Worm (Caenorhabditis elegans) whole organism, L4 larva: ENCODE measurements around the gene F11A10.5.

Source experiments
- F10B5.3 ChIP-seq: sonication (generic microtip); optimal IDR thresholded peaks from 2 replicates; lab custom pipeline; 2016; ENCODE audit warnings: mild to moderate bottlenecking, missing genetic modification characterization, missing compliant biosample characterization
- R02D3.7 ChIP-seq: fragments of 150-350 bp; sonication (generic microtip); optimal IDR thresholded peaks from 3 replicates; lab custom pipeline; 2014; ENCODE audit warnings: missing biosample characterization, missing genetic modification characterization
- aly-2 ChIP-seq: sonication (generic microtip); optimal IDR thresholded peaks from 2 replicates; lab custom pipeline; 2018; ENCODE audit warnings: missing biosample characterization, missing genetic modification characterization
- egl-43 ChIP-seq: fragments of 200-800 bp; sonication (Bioruptor generic); IDR thresholded peaks from 2 replicates; pipeline ENCODE4 v1.3.6; 2022; ENCODE audit warnings: missing genetic modification reagents, missing genetic modification characterization, missing compliant biosample characterization
- lin-15B ChIP-seq: fragments of 150-350 bp; sonication (generic microtip); optimal IDR thresholded peaks from 3 replicates; lab custom pipeline; 2014; ENCODE audit warnings: missing biosample characterization, missing genetic modification characterization
- nhr-28 ChIP-seq: fragments of 150-350 bp; optimal IDR thresholded peaks from 2 replicates; lab custom pipeline; 2014; ENCODE audit warnings: missing biosample characterization, missing genetic modification characterization
- nhr-77 ChIP-seq: fragments of 150-350 bp; optimal IDR thresholded peaks from 2 replicates; lab custom pipeline; 2014; ENCODE audit warnings: missing biosample characterization, missing genetic modification characterization
- pha-4 ChIP-seq, 2 experiments: fragments of 150-350 bp in 1 of 2; fragments of 200-800 bp in 1 of 2; sonication (Bioruptor generic) in 1 of 2; IDR thresholded peaks in 1 of 2; optimal IDR thresholded peaks in 1 of 2; 2 replicates each; pipeline versions ENCODE4 v1.3.6 to Lab custom; 2014 to 2022; ENCODE audit warnings: missing genetic modification characterization in 2 of 2, missing genetic modification reagents in 2 of 2, missing biosample characterization in 1 of 2, missing compliant biosample characterization in 1 of 2
- unc-62 ChIP-seq, 3 experiments: fragments of 150-350 bp in 1 of 3; sonication (generic microtip); optimal IDR thresholded peaks in 2 of 3; peaks in 1 of 3; 1 replicate in 1 of 3; 2 replicates in 2 of 3; lab custom pipeline; 2014 to 2017; ENCODE audit warnings: missing biosample characterization in 3 of 3, missing genetic modification characterization in 3 of 3, missing genetic modification reagents in 3 of 3, missing genotype in 1 of 3
- ztf-11 ChIP-seq: fragments of 150-350 bp; optimal IDR thresholded peaks from 2 replicates; lab custom pipeline; 2014; ENCODE audit warnings: missing biosample characterization, missing genetic modification characterization

DNA sequence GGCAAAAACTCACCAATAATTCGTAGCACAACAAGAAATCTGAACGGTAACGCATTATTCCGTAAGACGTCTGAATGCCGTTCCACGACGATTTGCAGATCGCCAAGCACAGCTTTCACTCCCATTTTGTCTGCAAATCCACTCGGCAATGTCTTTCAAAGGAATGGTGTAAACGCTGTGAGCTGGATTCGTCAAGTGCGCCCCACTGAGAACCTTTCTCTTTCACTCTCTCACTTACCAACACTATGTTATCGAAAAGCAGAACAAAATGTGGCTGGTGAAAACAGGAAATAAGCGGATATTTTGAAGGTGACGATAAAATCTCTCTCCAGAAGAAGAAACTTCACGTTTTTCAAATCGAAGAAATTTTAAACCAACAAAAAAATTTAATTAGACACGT, 5.0 kb upstream of the F11A10.5 start:
- no peak for TF ChIP-seq lin-15B (tag; lab: Kevin White, UChicago)
- TF ChIP-seq nhr-28 (tag; lab: Kevin White, UChicago), result no peak
- no peak for TF ChIP-seq pha-4 (GFP tag; IDR thresholded peaks at IDR 0.05; lab: Robert Waterston, UW)
- TF ChIP-seq pha-4 (tag; optimal IDR thresholded peaks at IDR 0.05; lab: Kevin White, UChicago), result no peak
- TF ChIP-seq nhr-77 (tag; lab: Kevin White, UChicago), result no peak
- TF ChIP-seq egl-43 (GFP tag; lab: Robert Waterston, UW), result no peak
- TF ChIP-seq R02D3.7 (tag; lab: Kevin White, UChicago), result no peak
- TF ChIP-seq ztf-11 (tag; lab: Kevin White, UChicago), result no peak
- TF ChIP-seq unc-62 (GFP tag; optimal IDR thresholded peaks at IDR 0.05 in 1 of 2; lab: Kevin White, UChicago), result peak in 1 of 2 experiments; percentile 37
- no peak for TF ChIP-seq unc-62 (tag; optimal IDR thresholded peaks at IDR 0.05; lab: Kevin White, UChicago)
- TF ChIP-seq F10B5.3 (tag; lab: Kevin White, UChicago), result no peak
- TF ChIP-seq aly-2 (tag; lab: Kevin White, UChicago), result no peak
